Fruit fly (Drosophila melanogaster): ENCODE results near the gene CG4080.

Gene CG4080

DNA sequence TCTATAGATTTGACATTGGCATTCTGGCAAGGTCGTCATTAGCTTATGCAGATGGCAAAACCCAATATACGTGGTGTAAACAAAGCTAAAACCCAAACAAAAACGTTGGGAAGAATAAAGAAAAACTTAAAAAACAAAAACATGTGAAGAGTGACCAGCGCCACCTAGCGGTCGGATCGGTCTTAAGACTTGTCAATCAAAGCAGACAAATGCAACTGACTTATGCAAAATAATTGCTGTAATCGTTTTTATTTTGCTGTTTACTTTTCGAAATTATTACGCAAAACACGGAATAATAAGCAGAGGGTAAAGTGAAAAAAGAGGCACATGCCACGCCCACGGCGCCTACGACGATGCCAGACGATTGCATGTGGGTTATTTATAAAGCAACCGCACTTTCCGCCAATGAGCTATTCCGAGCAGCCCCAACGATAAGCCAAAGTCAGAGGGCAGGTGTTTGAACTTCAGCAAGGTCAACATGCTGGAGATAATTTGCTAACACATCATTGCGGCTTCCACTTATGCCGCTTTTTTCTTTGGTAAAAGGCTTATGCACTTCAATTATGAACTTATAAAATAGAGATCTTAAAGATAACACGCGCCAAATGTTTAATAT is 42.8 kb downstream of the CG4080 start (continued):
- TF ChIP-seq gce (GFP tag; IDR thresholded peaks at IDR 0.05), result no peak
- TF ChIP-seq CG4707 (GFP tag; optimal IDR thresholded peaks at IDR 0.05), result no peak
- TF ChIP-seq Dp (GFP tag; optimal IDR thresholded peaks at IDR 0.05), result no peak
- no peak for TF ChIP-seq Hmx (GFP tag; optimal IDR thresholded peaks at IDR 0.05)
- TF ChIP-seq B-H1 (GFP tag; IDR thresholded peaks at IDR 0.05), result no peak
- no peak for TF ChIP-seq CG13775 (GFP tag; optimal IDR thresholded peaks at IDR 0.05)
- no peak for TF ChIP-seq sqz (GFP tag; optimal IDR thresholded peaks at IDR 0.05)
- no peak for TF ChIP-seq CG15011 (GFP tag; optimal IDR thresholded peaks at IDR 0.05)
- TF ChIP-seq ase (GFP tag; IDR thresholded peaks at IDR 0.05), result no peak
- no peak for TF ChIP-seq CG33557 (GFP tag; optimal IDR thresholded peaks at IDR 0.05)
- peak; percentile 37 for TF ChIP-seq Med (GFP tag)
- TF ChIP-seq mam (GFP tag; optimal IDR thresholded peaks at IDR 0.05), result no peak
- TF ChIP-seq danr (GFP tag; IDR thresholded peaks at IDR 0.05), result no peak
- no peak for TF ChIP-seq croc (GFP tag; conservative IDR thresholded peaks at IDR 0.05)
- TF ChIP-seq CG7928 (GFP tag; optimal IDR thresholded peaks at IDR 0.05), result no peak
- TF ChIP-seq aop (GFP tag; IDR thresholded peaks at IDR 0.05), result no peak
- TF ChIP-seq sug (tag; optimal IDR thresholded peaks at IDR 0.05), result no peak
- 0 out of 3 replicates have a peak, but pooled peaks have one; percentile 57 for TF ChIP-seq CG2199 (GFP tag; IDR thresholded peaks at IDR 0.05)
- TF ChIP-seq CG31441 (GFP tag; IDR thresholded peaks at IDR 0.05), result no peak
- no peak for TF ChIP-seq jing (GFP tag; optimal IDR thresholded peaks at IDR 0.05)
- no peak for TF ChIP-seq Elba2 (GFP tag; optimal IDR thresholded peaks at IDR 0.05)
- TF ChIP-seq Bdp1 (GFP tag; optimal IDR thresholded peaks at IDR 0.05), result no peak
- no peak for TF ChIP-seq CG7987 (GFP tag; optimal IDR thresholded peaks at IDR 0.05)
- no peak for TF ChIP-seq CG11398 (GFP tag; optimal IDR thresholded peaks at IDR 0.05)
- no peak for TF ChIP-seq CG17829 (tag; optimal IDR thresholded peaks at IDR 0.05)
- TF ChIP-seq run (tag; optimal IDR thresholded peaks at IDR 0.05), result no peak
- no peak for TF ChIP-seq CG31388 (GFP tag; optimal IDR thresholded peaks at IDR 0.05)
- TF ChIP-seq YL-1 (GFP tag; optimal IDR thresholded peaks at IDR 0.05), result no peak
- no peak for TF ChIP-seq CG11247 (GFP tag; IDR thresholded peaks at IDR 0.05)
- TF ChIP-seq CG1602 (GFP tag; optimal IDR thresholded peaks at IDR 0.05), result no peak
- TF ChIP-seq BEAF-32 (GFP tag; optimal IDR thresholded peaks at IDR 0.05), result no peak
- no peak for TF ChIP-seq CG12769 (tag; optimal IDR thresholded peaks at IDR 0.05)

dm6 chr3L:9355555-9355954 is 43.5 kb downstream of the CG4080 start:
- TF ChIP-seq Asciz (GFP tag; optimal IDR thresholded peaks at IDR 0.05) (no peak), grn (GFP tag; optimal IDR thresholded peaks at IDR 0.05) (peak; percentile 79), lola (GFP tag; optimal IDR thresholded peaks at IDR 0.05) (no peak), sug (tag; optimal IDR thresholded peaks at IDR 0.05) (peak; percentile 47), BtbVII (GFP tag; optimal IDR thresholded peaks at IDR 0.05) (peak; percentile 46), Hey (tag; optimal IDR thresholded peaks at IDR 0.05) (peak; percentile 59), CG13894 (tag; optimal IDR thresholded peaks at IDR 0.05) (no peak), Oaz (GFP tag; IDR thresholded peaks at IDR 0.05) (no peak), CG15696 (tag; optimal IDR thresholded peaks at IDR 0.05) (no peak), eve (GFP tag; optimal IDR thresholded peaks at IDR 0.05) (no peak), ro (GFP tag; IDR thresholded peaks at IDR 0.05) (no peak), zen2 (GFP tag; IDR thresholded peaks at IDR 0.05; ENCODE audit: partially characterized antibody) (no peak), mirr (GFP tag; optimal IDR thresholded peaks at IDR 0.05) (peak; percentile 36), exex (tag; optimal IDR thresholded peaks at IDR 0.05) (peak; percentile 98), Pdp1 (GFP tag; optimal IDR thresholded peaks at IDR 0.05) (peak in 1 of 2 experiments; percentile 85)

All from whole organism, embryonic.